Fruit fly (Drosophila melanogaster) whole organism, pupa: Measurements from ENCODE around the gene nau.

Experiments
- CG10348 ChIP-seq: fragments of 200-800 bp; sonication (Bioruptor generic); IDR thresholded peaks from 2 replicates; pipeline ENCODE4 v1.3.6; 2022; ENCODE audit warnings: missing biosample characterization, missing genetic modification characterization
- CG12605 ChIP-seq: fragments of 200-800 bp; sonication (Bioruptor generic); IDR thresholded peaks from 2 replicates; pipeline ENCODE4 v1.3.6; 2022; ENCODE audit warnings: missing biosample characterization, missing genetic modification characterization
- CG13204 ChIP-seq: fragments of 200-800 bp; sonication (Bioruptor generic); optimal IDR thresholded peaks from 2 replicates; lab custom pipeline; 2018; ENCODE audit warnings: missing biosample characterization, mild to moderate bottlenecking, missing genetic modification characterization, moderate library complexity
- CG17806 ChIP-seq: fragments of 200-800 bp; sonication (Bioruptor generic); optimal IDR thresholded peaks from 2 replicates; lab custom pipeline; 2018; ENCODE audit warnings: missing biosample characterization, mild to moderate bottlenecking, missing genetic modification characterization, moderate library complexity
- CG32121 ChIP-seq: fragments of 200-800 bp; sonication (Bioruptor generic); IDR thresholded peaks from 2 replicates; pipeline ENCODE4 v1.3.6; 2022; ENCODE audit warnings: missing biosample characterization, missing genetic modification characterization
- CG4496 ChIP-seq: fragments of 200-800 bp; sonication (Bioruptor generic); IDR thresholded peaks from 3 replicates; pipeline ENCODE4 v1.3.6; 2022; ENCODE audit warnings: missing biosample characterization, missing genetic modification characterization
- CG8159 ChIP-seq: fragments of 200-800 bp; sonication (Bioruptor generic); optimal IDR thresholded peaks from 3 replicates; lab custom pipeline; 2018; ENCODE audit warnings: missing biosample characterization, mild to moderate bottlenecking, missing genetic modification characterization, moderate library complexity
- CG8301 ChIP-seq: fragments of 200-800 bp; sonication (Bioruptor generic); optimal IDR thresholded peaks from 2 replicates; lab custom pipeline; 2018; ENCODE audit warnings: missing biosample characterization, mild to moderate bottlenecking, missing genetic modification characterization
- EcR ChIP-seq: fragments of 200-800 bp; sonication (Bioruptor generic); optimal IDR thresholded peaks from 3 replicates; lab custom pipeline; 2019; ENCODE audit warnings: missing biosample characterization, missing genetic modification characterization, mild to moderate bottlenecking, moderate library complexity, missing genetic modification reagents
- Pif1A ChIP-seq: fragments of 200-800 bp; sonication (Bioruptor generic); optimal IDR thresholded peaks from 3 replicates; lab custom pipeline; 2016; ENCODE audit warnings: missing biosample characterization, missing genetic modification characterization
- Pif1B ChIP-seq: fragments of 200-800 bp; sonication (Bioruptor generic); optimal IDR thresholded peaks from 3 replicates; lab custom pipeline; 2016; ENCODE audit warnings: missing biosample characterization, missing genetic modification characterization
- Snoo ChIP-seq: fragments of 200-800 bp; sonication (Bioruptor generic); optimal IDR thresholded peaks from 3 replicates; lab custom pipeline; 2017; ENCODE audit warnings: missing biosample characterization, mild to moderate bottlenecking, missing genetic modification characterization, inconsistent platforms
- fd96Ca ChIP-seq: fragments of 200-800 bp; sonication (Bioruptor generic); IDR thresholded peaks from 3 replicates; pipeline ENCODE4 v1.3.6; 2022; ENCODE audit warnings: missing biosample characterization, missing genetic modification characterization
- gl ChIP-seq: fragments of 200-800 bp; sonication (Bioruptor generic); optimal IDR thresholded peaks from 2 replicates; lab custom pipeline; 2018; ENCODE audit warnings: missing biosample characterization, mild to moderate bottlenecking, missing genetic modification characterization

DNA sequence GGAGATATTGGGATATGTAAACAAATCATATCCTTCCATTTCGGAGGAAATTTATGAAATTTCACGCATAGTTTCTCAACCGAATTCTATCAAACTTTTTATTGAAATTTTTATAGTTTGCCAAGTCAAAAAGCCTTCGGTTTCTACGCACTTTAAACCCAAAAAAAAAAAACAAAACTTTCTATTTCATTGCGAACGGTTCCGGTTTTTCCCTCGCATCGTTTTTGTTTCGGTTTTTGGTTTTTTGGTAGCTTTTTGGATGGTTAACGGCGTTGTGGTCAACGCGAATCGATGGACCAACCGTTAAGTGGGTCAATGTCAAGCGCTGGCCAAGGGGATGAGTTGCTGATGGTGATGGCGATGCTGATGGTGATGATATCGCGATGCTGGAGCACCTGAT, 22.8 kb upstream of the nau start:
- no peak for TF ChIP-seq CG12605
- TF ChIP-seq gl (tag; lab: Kevin White, UChicago), result no peak
- no peak for TF ChIP-seq CG10348
- TF ChIP-seq CG4496, result no peak
- TF ChIP-seq CG8301 (tag; lab: Kevin White, UChicago), result no peak
- TF ChIP-seq Snoo (tag; lab: Kevin White, UChicago), result no peak
- no peak for TF ChIP-seq CG17806 (tag; lab: Kevin White, UChicago)
- TF ChIP-seq fd96Ca (GFP tag; lab: Robert Waterston, UW), result no peak
- TF ChIP-seq Pif1B (GFP tag; lab: Kevin White, UChicago), result no peak
- no peak for TF ChIP-seq CG13204 (GFP tag; lab: Kevin White, UChicago)
- no peak for TF ChIP-seq CG8159
- no peak for TF ChIP-seq Pif1A (GFP tag; lab: Kevin White, UChicago)
- TF ChIP-seq EcR (GFP tag; lab: Kevin White, UChicago), result no peak
- no peak for TF ChIP-seq CG32121
